Fruit fly (Drosophila melanogaster) whole organism, embryonic: Measurements from ENCODE around the gene CG10383.

Experiments used
- Adf1 ChIP-seq: fragments of 200-800 bp; sonication (Bioruptor generic); IDR thresholded peaks from 2 replicates; pipeline ENCODE4 v1.3.6; 2022; ENCODE audit warnings: missing biosample characterization, missing genetic modification characterization
- Atf3 ChIP-seq: fragments of 200-800 bp; sonication (Bioruptor generic); optimal IDR thresholded peaks from 3 replicates; lab custom pipeline; 2016; ENCODE audit warnings: missing biosample characterization, missing genetic modification characterization
- B-H1 ChIP-seq: fragments of 200-800 bp; sonication (Bioruptor generic); IDR thresholded peaks from 3 replicates; pipeline ENCODE4 v1.3.6; 2022; ENCODE audit warnings: missing biosample characterization, missing genetic modification characterization
- Bteb2 ChIP-seq: fragments of 200-800 bp; sonication (Bioruptor generic); optimal IDR thresholded peaks from 2 replicates; lab custom pipeline; 2016; ENCODE audit warnings: missing biosample characterization, missing genetic modification characterization
- CG10543 ChIP-seq: fragments of 200-800 bp; sonication (Bioruptor generic); optimal IDR thresholded peaks from 3 replicates; lab custom pipeline; 2017; ENCODE audit warnings: missing biosample characterization, mild to moderate bottlenecking, missing genetic modification characterization, moderate library complexity
- CG12769 ChIP-seq: fragments of 200-800 bp; sonication (Bioruptor generic); optimal IDR thresholded peaks from 2 replicates; lab custom pipeline; 2019; ENCODE audit warnings: missing biosample characterization, mild to moderate bottlenecking, missing genetic modification characterization, moderate library complexity
- CG13123 ChIP-seq: fragments of 200-800 bp; sonication (Bioruptor generic); optimal IDR thresholded peaks from 2 replicates; lab custom pipeline; 2016; ENCODE audit warnings: missing biosample characterization, missing genetic modification characterization
- CG13894 ChIP-seq: fragments of 200-800 bp; sonication (Bioruptor generic); optimal IDR thresholded peaks from 3 replicates; lab custom pipeline; 2018; ENCODE audit warnings: missing biosample characterization, mild to moderate bottlenecking, missing genetic modification characterization, moderate library complexity
- CG15073 ChIP-seq: fragments of 200-800 bp; sonication (Bioruptor generic); optimal IDR thresholded peaks from 2 replicates; lab custom pipeline; 2016; ENCODE audit warnings: missing biosample characterization, missing genetic modification characterization
- CG15479 ChIP-seq: fragments of 200-800 bp; sonication (Bioruptor generic); optimal IDR thresholded peaks from 3 replicates; lab custom pipeline; 2019; ENCODE audit warnings: missing biosample characterization, mild to moderate bottlenecking, missing genetic modification characterization, moderate library complexity
- CG17829 ChIP-seq: fragments of 200-800 bp; optimal IDR thresholded peaks from 2 replicates; lab custom pipeline; 2019; ENCODE audit warnings: missing biosample characterization, mild to moderate bottlenecking, missing genetic modification characterization, moderate library complexity
- CG18476 ChIP-seq: fragments of 200-800 bp; sonication (Bioruptor generic); optimal IDR thresholded peaks from 2 replicates; lab custom pipeline; 2016; ENCODE audit warnings: missing biosample characterization, mild to moderate bottlenecking, missing genetic modification characterization
- CG2199 ChIP-seq: fragments of 200-800 bp; sonication (Bioruptor generic); IDR thresholded peaks from 3 replicates; pipeline ENCODE4 v1.3.6; 2022; ENCODE audit warnings: missing biosample characterization, missing genetic modification characterization
- CG32767 ChIP-seq: fragments of 200-800 bp; sonication (Bioruptor generic); IDR thresholded peaks from 2 replicates; pipeline ENCODE4 v1.3.6; 2022; ENCODE audit warnings: missing biosample characterization, missing genetic modification characterization
- CG4820 ChIP-seq: fragments of 200-800 bp; sonication (Bioruptor generic); optimal IDR thresholded peaks from 3 replicates; lab custom pipeline; 2016; ENCODE audit warnings: missing biosample characterization, missing genetic modification characterization
- CG7987 ChIP-seq: fragments of 200-800 bp; sonication (Bioruptor generic); optimal IDR thresholded peaks from 2 replicates; lab custom pipeline; 2018; ENCODE audit warnings: missing biosample characterization, mild to moderate bottlenecking, missing genetic modification characterization, moderate library complexity
- Deaf1 ChIP-seq: fragments of 200-800 bp; optimal IDR thresholded peaks from 3 replicates; lab custom pipeline; 2019; ENCODE audit warnings: missing biosample characterization, mild to moderate bottlenecking, missing genetic modification characterization, moderate library complexity
- Dll ChIP-seq: fragments of 200-800 bp; sonication (Bioruptor generic); IDR thresholded peaks from 4 replicates; pipeline ENCODE4 v1.3.6; 2022; ENCODE audit warnings: missing biosample characterization, missing genetic modification characterization; ENCODE audit not compliant: partially characterized antibody
- Drgx ChIP-seq: fragments of 200-800 bp; sonication (Bioruptor generic); IDR thresholded peaks from 2 replicates; pipeline ENCODE4 v1.3.6; 2022; ENCODE audit warnings: missing biosample characterization, missing genetic modification characterization
- E2f1 ChIP-seq: fragments of 200-800 bp; sonication (Bioruptor generic); IDR thresholded peaks from 2 replicates; pipeline ENCODE4 v1.3.6; 2022; ENCODE audit warnings: missing biosample characterization, missing genetic modification characterization
- HmgD ChIP-seq: fragments of 200-800 bp; sonication (Bioruptor generic); optimal IDR thresholded peaks from 3 replicates; lab custom pipeline; 2016; ENCODE audit warnings: missing biosample characterization, missing genetic modification characterization
- Jarid2 ChIP-seq: fragments of 200-800 bp; sonication (Bioruptor generic); optimal IDR thresholded peaks from 3 replicates; lab custom pipeline; 2017; ENCODE audit warnings: mild to moderate bottlenecking, missing biosample characterization, missing genetic modification reagents, missing genetic modification characterization
- Kr ChIP-seq: fragments of 200-800 bp; sonication (Bioruptor generic); optimal IDR thresholded peaks from 2 replicates; lab custom pipeline; 2017; ENCODE audit warnings: missing biosample characterization, mild to moderate bottlenecking, missing genetic modification characterization
- Mrtf ChIP-seq: fragments of 200-800 bp; sonication (Bioruptor generic); IDR thresholded peaks from 3 replicates; pipeline ENCODE4 v1.3.6; 2022; ENCODE audit warnings: missing biosample characterization, missing genetic modification characterization
- Nf-YA ChIP-seq: fragments of 200-800 bp; sonication (Bioruptor generic); IDR thresholded peaks from 2 replicates; pipeline ENCODE4 v1.3.6; 2022; ENCODE audit warnings: missing biosample characterization, missing genetic modification characterization
- Nf-YB ChIP-seq: fragments of 200-800 bp; sonication (Bioruptor generic); optimal IDR thresholded peaks from 3 replicates; lab custom pipeline; 2019; ENCODE audit warnings: missing biosample characterization, mild to moderate bottlenecking, missing genetic modification characterization, moderate library complexity
- Nf-YC ChIP-seq: fragments of 200-800 bp; optimal IDR thresholded peaks from 3 replicates; lab custom pipeline; 2019; ENCODE audit warnings: missing biosample characterization, mild to moderate bottlenecking, missing genetic modification characterization, moderate library complexity
- Pdp1 ChIP-seq, 2 experiments: fragments of 200-800 bp; sonication (Bioruptor generic); optimal IDR thresholded peaks; 3 replicates each; lab custom pipeline; 2016; ENCODE audit warnings: missing biosample characterization in 2 of 2, missing genetic modification characterization in 2 of 2, mild to moderate bottlenecking in 1 of 2, moderate library complexity in 1 of 2
- Stat92E ChIP-seq, 3 experiments: fragments of >200 bp in 2 of 3; fragments of 200-800 bp in 1 of 3; sonication (Bioruptor generic) in 1 of 3; optimal IDR thresholded peaks; 2 replicates each; lab custom pipeline; 2017 to 2019; ENCODE audit warnings: missing biosample characterization in 3 of 3, missing genetic modification characterization in 3 of 3, mild to moderate bottlenecking in 1 of 3, moderate library complexity in 1 of 3
- Usf ChIP-seq: fragments of 200-800 bp; sonication (Bioruptor generic); optimal IDR thresholded peaks from 2 replicates; lab custom pipeline; 2017; ENCODE audit warnings: missing genotype, missing biosample characterization, missing genetic modification characterization
- YL-1 ChIP-seq: fragments of 200-800 bp; sonication (Bioruptor generic); optimal IDR thresholded peaks from 3 replicates; lab custom pipeline; 2017; ENCODE audit warnings: missing biosample characterization, mild to moderate bottlenecking, missing genetic modification characterization
- ab ChIP-seq: fragments of 200-800 bp; sonication (Bioruptor generic); optimal IDR thresholded peaks from 2 replicates; lab custom pipeline; 2016; ENCODE audit warnings: missing biosample characterization, missing genetic modification characterization
- abd-A ChIP-seq: fragments of 200-800 bp; sonication (Bioruptor generic); optimal IDR thresholded peaks from 3 replicates; lab custom pipeline; 2019; ENCODE audit warnings: missing biosample characterization, mild to moderate bottlenecking, missing genetic modification characterization, moderate library complexity
- ase ChIP-seq: fragments of 200-800 bp; sonication (Bioruptor generic); IDR thresholded peaks from 3 replicates; pipeline ENCODE4 v1.3.6; 2022; ENCODE audit warnings: missing biosample characterization, missing genetic modification characterization
- cad ChIP-seq: fragments of >200 bp; optimal IDR thresholded peaks from 2 replicates; lab custom pipeline; 2017; ENCODE audit warnings: missing biosample characterization, missing genetic modification characterization
- cg ChIP-seq: fragments of 200-800 bp; sonication (Bioruptor generic); optimal IDR thresholded peaks from 3 replicates; lab custom pipeline; 2019; ENCODE audit warnings: missing biosample characterization, mild to moderate bottlenecking, missing genetic modification characterization, moderate library complexity
- chinmo ChIP-seq: fragments of 200-800 bp; sonication (Bioruptor generic); IDR thresholded peaks from 4 replicates; pipeline ENCODE4 v1.3.6; 2022; ENCODE audit warnings: missing biosample characterization, missing genetic modification characterization; ENCODE audit not compliant: partially characterized antibody
- dati ChIP-seq: fragments of 200-800 bp; sonication (Bioruptor generic); IDR thresholded peaks from 2 replicates; pipeline ENCODE4 v1.3.6; 2022; ENCODE audit warnings: missing biosample characterization, missing genetic modification characterization
- dpn ChIP-seq, 2 experiments: fragments of 200-800 bp; sonication (Bioruptor generic); optimal IDR thresholded peaks; 3 replicates each; lab custom pipeline; 2016; ENCODE audit warnings: missing biosample characterization in 2 of 2, missing genetic modification characterization in 2 of 2
- ftz-f1 ChIP-seq: fragments of 200-800 bp; sonication (Bioruptor generic); optimal IDR thresholded peaks from 2 replicates; lab custom pipeline; 2016; ENCODE audit warnings: missing biosample characterization, missing genetic modification characterization
- insv ChIP-seq, 2 experiments: fragments of 200-800 bp; sonication (Bioruptor generic); optimal IDR thresholded peaks; 3 replicates each; lab custom pipeline; 2016 to 2018; ENCODE audit warnings: missing biosample characterization in 2 of 2, missing genetic modification characterization in 2 of 2
- jing ChIP-seq: fragments of 200-800 bp; sonication (Bioruptor generic); optimal IDR thresholded peaks from 2 replicates; lab custom pipeline; 2018; ENCODE audit warnings: missing biosample characterization, mild to moderate bottlenecking, missing genetic modification characterization
- jumu ChIP-seq: fragments of 200-800 bp; sonication (Bioruptor generic); optimal IDR thresholded peaks from 3 replicates; lab custom pipeline; 2016; ENCODE audit warnings: missing biosample characterization, missing genetic modification characterization
- kni ChIP-seq: fragments of 200-800 bp; sonication (Bioruptor generic); optimal IDR thresholded peaks from 3 replicates; lab custom pipeline; 2017; ENCODE audit warnings: mild to moderate bottlenecking, missing biosample characterization, missing genetic modification reagents, missing genetic modification characterization
- lola ChIP-seq, 3 experiments: fragments of >200 bp in 2 of 3; fragments of 200-800 bp in 1 of 3; sonication (Bioruptor generic) in 1 of 3; optimal IDR thresholded peaks; 2 replicates each; lab custom pipeline; 2017 to 2019; ENCODE audit warnings: missing biosample characterization in 3 of 3, missing genetic modification characterization in 3 of 3, mild to moderate bottlenecking in 1 of 3, moderate library complexity in 1 of 3
- scrt ChIP-seq: fragments of 200-800 bp; sonication (Bioruptor generic); optimal IDR thresholded peaks from 2 replicates; lab custom pipeline; 2018; ENCODE audit warnings: missing biosample characterization, mild to moderate bottlenecking, missing genetic modification characterization, moderate library complexity
- sr ChIP-seq: fragments of 200-800 bp; sonication (Bioruptor generic); IDR thresholded peaks from 3 replicates; pipeline ENCODE4 v1.3.6; 2022; ENCODE audit warnings: missing biosample characterization, missing genetic modification characterization
- stc ChIP-seq: fragments of 200-800 bp; sonication (Bioruptor generic); IDR thresholded peaks from 2 replicates; pipeline ENCODE4 v1.3.6; 2022; ENCODE audit warnings: missing biosample characterization, missing genetic modification characterization
- twi ChIP-seq: fragments of 200-800 bp; optimal IDR thresholded peaks from 2 replicates; lab custom pipeline; 2019; ENCODE audit warnings: missing biosample characterization, mild to moderate bottlenecking, missing genetic modification characterization, moderate library complexity
- zen ChIP-seq: fragments of 200-800 bp; sonication (Bioruptor generic); optimal IDR thresholded peaks from 3 replicates; lab custom pipeline; 2018; ENCODE audit warnings: missing biosample characterization, mild to moderate bottlenecking, missing genetic modification characterization, moderate library complexity

Gene CG10383

dm6 chr2L:18737239-18737638 is 41.8 kb upstream of the CG10383 start:
- peak; percentile 42 for TF ChIP-seq Jarid2
- no peak for TF ChIP-seq CG15073
- TF ChIP-seq CG12769 (tag; lab: Kevin White, UChicago) = peak; percentile 86
- no peak for TF ChIP-seq YL-1 (GFP tag; lab: Kevin White, UChicago)
- peak; percentile 94 for TF ChIP-seq Nf-YC (tag; lab: Kevin White, UChicago)
- peak; percentile 19 for TF ChIP-seq CG10543 (GFP tag; lab: Kevin White, UChicago)
- TF ChIP-seq ase (GFP tag; lab: Robert Waterston, UW) = no peak
- TF ChIP-seq cg (GFP tag; lab: Kevin White, UChicago) = peak; percentile 79
- TF ChIP-seq Atf3 = no peak
- no peak for TF ChIP-seq lola (GFP tag; optimal IDR thresholded peaks at IDR 0.05; lab: Kevin White, UChicago)
- peak; percentile 97 for TF ChIP-seq Deaf1 (tag; lab: Kevin White, UChicago)
- TF ChIP-seq CG15479 = peak; percentile 72
- TF ChIP-seq Mrtf (GFP tag; lab: Robert Waterston, UW) = no peak
- peak; percentile 23 for TF ChIP-seq kni (GFP tag; lab: Kevin White, UChicago)
- TF ChIP-seq CG32767 = peak; percentile 22; the same call in 1 of the 2 replicates
- TF ChIP-seq B-H1 = no peak
- TF ChIP-seq CG13123 (GFP tag; lab: Kevin White, UChicago) = no peak
- peak; percentile 32; the same call in 1 of the 2 replicates for TF ChIP-seq Nf-YA
- peak; percentile 45 for TF ChIP-seq jing (GFP tag; lab: Kevin White, UChicago)
- TF ChIP-seq CG18476 (GFP tag; lab: Kevin White, UChicago) = no peak
- TF ChIP-seq Nf-YB (GFP tag; lab: Kevin White, UChicago) = peak; percentile 97
- TF ChIP-seq sr (GFP tag; lab: Robert Waterston, UW) = no peak
- peak; percentile 5 for TF ChIP-seq twi (tag; lab: Kevin White, UChicago)
- no peak for TF ChIP-seq abd-A (tag; lab: Kevin White, UChicago)
- TF ChIP-seq Stat92E (GFP tag; optimal IDR thresholded peaks at IDR 0.05; lab: Kevin White, UChicago) = peak in 1 of 3 experiments; percentile 54
- TF ChIP-seq CG17829 (tag; lab: Kevin White, UChicago) = peak; percentile 46
- TF ChIP-seq scrt (GFP tag; lab: Kevin White, UChicago) = peak; percentile 66
- peak in 1 of 2 experiments; percentile 20 for TF ChIP-seq insv (GFP tag; optimal IDR thresholded peaks at IDR 0.05; lab: Kevin White, UChicago)
- TF ChIP-seq dati (GFP tag; lab: Robert Waterston, UW) = no peak
- TF ChIP-seq ftz-f1 (GFP tag; lab: Kevin White, UChicago) = peak; percentile 31
- TF ChIP-seq zen (tag; lab: Kevin White, UChicago) = peak; percentile 27
- no peak for TF ChIP-seq Dll (GFP tag; lab: Robert Waterston, UW)
- no peak for TF ChIP-seq HmgD (GFP tag; lab: Kevin White, UChicago)
- TF ChIP-seq CG13894 = peak; percentile 49
- no peak for TF ChIP-seq stc
- peak; percentile 94 for TF ChIP-seq CG2199
- TF ChIP-seq Pdp1 (GFP tag; optimal IDR thresholded peaks at IDR 0.05; lab: Kevin White, UChicago) = peak in 1 of 2 experiments; percentile 33
- TF ChIP-seq, all 482 proteins: peak for 22

- 0 out of 4 replicates have a peak, but pooled peaks have one; percentile 43 for TF ChIP-seq chinmo (GFP tag; lab: Robert Waterston, UW)
- 0 out of 2 replicates have a peak, but pooled peaks have one; percentile 15 for TF ChIP-seq Drgx (GFP tag; lab: Robert Waterston, UW)
- TF ChIP-seq Adf1 (GFP tag; lab: Robert Waterston, UW) = peak; percentile 56
- TF ChIP-seq cad (GFP tag; lab: Kevin White, UChicago) = peak; percentile 3
- TF ChIP-seq CG4820 (GFP tag; lab: Kevin White, UChicago) = no peak
- no peak for TF ChIP-seq dpn (GFP tag; optimal IDR thresholded peaks at IDR 0.05; lab: Kevin White, UChicago)
- peak; percentile 59 for TF ChIP-seq Kr (GFP tag; lab: Kevin White, UChicago)
- TF ChIP-seq ab (GFP tag; lab: Kevin White, UChicago) = no peak
- TF ChIP-seq E2f1 (GFP tag; lab: Robert Waterston, UW) = no peak
- peak; percentile 97 for TF ChIP-seq Nf-YB (GFP tag; lab: Kevin White, UChicago)
- no peak for TF ChIP-seq Pdp1 (GFP tag; optimal IDR thresholded peaks at IDR 0.05; lab: Kevin White, UChicago)
- TF ChIP-seq Bteb2 (GFP tag; lab: Kevin White, UChicago) = no peak
- no peak for TF ChIP-seq Usf (GFP tag; lab: Kevin White, UChicago)
- TF ChIP-seq CG7987 (GFP tag; lab: Kevin White, UChicago) = no peak
- peak; percentile 42 for TF ChIP-seq Jarid2
- no peak for TF ChIP-seq jumu
Observed at dm6 chr2L:18735553-18736167, 40.3 kb upstream of the CG10383 start.
